Fruit fly (Drosophila melanogaster) Kc167 (cell line): Measurements from ENCODE around the gene Pgant8.

Experiments
- Myc ChIP-seq: fragments of >200 bp; optimal IDR thresholded peaks from 2 replicates; lab custom pipeline; 2017; ENCODE audit warnings: missing external identifiers
- Sin3A ChIP-seq: fragments of >200 bp; optimal IDR thresholded peaks from 2 replicates; lab custom pipeline; 2018; ENCODE audit warnings: missing external identifiers
- h ChIP-seq: fragments of >200 bp; optimal IDR thresholded peaks from 3 replicates; lab custom pipeline; 2018; ENCODE audit warnings: missing external identifiers
- insv ChIP-seq: fragments of >200 bp; optimal IDR thresholded peaks from 3 replicates; lab custom pipeline; 2018; ENCODE audit warnings: missing external identifiers
- psq ChIP-seq: fragments of >200 bp; optimal IDR thresholded peaks from 2 replicates; lab custom pipeline; 2017; ENCODE audit warnings: missing external identifiers
- ttk ChIP-seq: sonication (Bioruptor generic); optimal IDR thresholded peaks from 2 replicates; lab custom pipeline; 2017; ENCODE audit warnings: missing external identifiers

Gene Pgant8

dm6 chr3L:15710125-15710524 is 26.5 kb downstream of the Pgant8 start:
- TF ChIP-seq ttk (lab: Kevin White, UChicago) (no peak), insv (lab: Kevin White, UChicago) (no peak), Myc (lab: Kevin White, UChicago) (no peak), Sin3A (lab: Kevin White, UChicago) (no peak), psq (lab: Kevin White, UChicago) (no peak), h (lab: Kevin White, UChicago) (no peak)

- TF ChIP-seq Sin3A (lab: Kevin White, UChicago) (no peak), ttk (lab: Kevin White, UChicago) (no peak), psq (lab: Kevin White, UChicago) (no peak), Myc (lab: Kevin White, UChicago) (no peak), insv (lab: Kevin White, UChicago) (no peak), h (lab: Kevin White, UChicago) (no peak)
Measured at dm6 chr3L:15711164-15711563, 27.5 kb downstream of the Pgant8 start.

dm6 chr3L:15712063-15712462 is 28.4 kb downstream of the Pgant8 start:
- TF ChIP-seq psq (lab: Kevin White, UChicago) (no peak), Sin3A (lab: Kevin White, UChicago) (no peak), insv (lab: Kevin White, UChicago) (no peak), h (lab: Kevin White, UChicago) (no peak), ttk (lab: Kevin White, UChicago) (no peak), Myc (lab: Kevin White, UChicago) (no peak)

- no peak for TF ChIP-seq psq (lab: Kevin White, UChicago)
- no peak for TF ChIP-seq Myc (lab: Kevin White, UChicago)
- TF ChIP-seq h (lab: Kevin White, UChicago): no peak
- no peak for TF ChIP-seq ttk (lab: Kevin White, UChicago)
- no peak for TF ChIP-seq Sin3A (lab: Kevin White, UChicago)
- TF ChIP-seq insv (lab: Kevin White, UChicago): no peak
Measured at dm6 chr3L:15713932-15714492, 30.3 kb downstream of the Pgant8 start.

dm6 chr3L:15715788-15716503 is 32.3 kb downstream of the Pgant8 start, which contains the start of gene CG42571:
TSS of gene CG42571 (plus strand) at chr3L:15716453.
- TF ChIP-seq insv (lab: Kevin White, UChicago) (no peak), psq (lab: Kevin White, UChicago) (no peak), ttk (lab: Kevin White, UChicago) (no peak), Sin3A (lab: Kevin White, UChicago) (no peak), h (lab: Kevin White, UChicago) (no peak), Myc (lab: Kevin White, UChicago) (no peak)

dm6 chr3L:15717519-15717918 is 33.8 kb downstream of the Pgant8 start, which contains the start of gene CG42570:
TSS of gene CG42570 (plus strand) at chr3L:15717819.
- no peak for TF ChIP-seq h (lab: Kevin White, UChicago)
- TF ChIP-seq Sin3A (lab: Kevin White, UChicago): no peak
- TF ChIP-seq ttk (lab: Kevin White, UChicago): no peak
- no peak for TF ChIP-seq Myc (lab: Kevin White, UChicago)
- TF ChIP-seq insv (lab: Kevin White, UChicago): no peak
- no peak for TF ChIP-seq psq (lab: Kevin White, UChicago)

- no peak for TF ChIP-seq Sin3A (lab: Kevin White, UChicago)
- no peak for TF ChIP-seq h (lab: Kevin White, UChicago)
- TF ChIP-seq psq (lab: Kevin White, UChicago): no peak
- TF ChIP-seq Myc (lab: Kevin White, UChicago): no peak
- TF ChIP-seq ttk (lab: Kevin White, UChicago): no peak
- no peak for TF ChIP-seq insv (lab: Kevin White, UChicago)
Measured at dm6 chr3L:15720224-15720623, 36.6 kb downstream of the Pgant8 start.

dm6 chr3L:15720905-15721304 is 37.2 kb downstream of the Pgant8 start:
- TF ChIP-seq Sin3A (lab: Kevin White, UChicago) (no peak), insv (lab: Kevin White, UChicago) (no peak), ttk (lab: Kevin White, UChicago) (no peak)

dm6 chr3L:15726799-15727198 is 43.1 kb downstream of the Pgant8 start:
- TF ChIP-seq Myc (lab: Kevin White, UChicago) (no peak), h (lab: Kevin White, UChicago) (no peak), psq (lab: Kevin White, UChicago) (no peak), Sin3A (lab: Kevin White, UChicago) (no peak), insv (lab: Kevin White, UChicago) (no peak), ttk (lab: Kevin White, UChicago) (no peak)

dm6 chr3L:15728195-15728594 is 44.5 kb downstream of the Pgant8 start, which contains the start of gene comm:
TSS of gene comm (minus strand) at chr3L:15728430.
- TF ChIP-seq insv (lab: Kevin White, UChicago) (no peak), Myc (lab: Kevin White, UChicago) (no peak), h (lab: Kevin White, UChicago) (no peak), psq (lab: Kevin White, UChicago) (no peak), Sin3A (lab: Kevin White, UChicago) (no peak), ttk (lab: Kevin White, UChicago) (no peak)

dm6 chr3L:15729306-15730006 is 45.8 kb downstream of the Pgant8 start:
- no peak for TF ChIP-seq psq (lab: Kevin White, UChicago)
